Fruit fly (Drosophila melanogaster) whole organism: ENCODE measurements around the gene Osi23.

Experiments used
- CG8478 ChIP-seq: fragments of >200 bp; optimal IDR thresholded peaks from 2 replicates; lab custom pipeline; 2018; ENCODE audit warnings: inconsistent platforms
- Dll ChIP-seq: fragments of >200 bp; optimal IDR thresholded peaks from 2 replicates; lab custom pipeline; 2017
- EcR ChIP-seq, 2 experiments: fragments of >200 bp; optimal IDR thresholded peaks; 2 replicates each; lab custom pipeline; 2017; ENCODE audit warnings: missing biosample characterization in 2 of 2, missing genetic modification characterization in 2 of 2, missing genetic modification reagents in 2 of 2
- pan ChIP-seq: fragments of >200 bp; optimal IDR thresholded peaks from 2 replicates; lab custom pipeline; 2017
- psq ChIP-seq: fragments of >200 bp; optimal IDR thresholded peaks from 2 replicates; lab custom pipeline; 2017
- usp ChIP-seq: fragments of >200 bp; optimal IDR thresholded peaks from 2 replicates; lab custom pipeline; 2017; ENCODE audit warnings: missing biosample characterization, missing genetic modification characterization, mixed read lengths

Gene Osi23

DNA sequence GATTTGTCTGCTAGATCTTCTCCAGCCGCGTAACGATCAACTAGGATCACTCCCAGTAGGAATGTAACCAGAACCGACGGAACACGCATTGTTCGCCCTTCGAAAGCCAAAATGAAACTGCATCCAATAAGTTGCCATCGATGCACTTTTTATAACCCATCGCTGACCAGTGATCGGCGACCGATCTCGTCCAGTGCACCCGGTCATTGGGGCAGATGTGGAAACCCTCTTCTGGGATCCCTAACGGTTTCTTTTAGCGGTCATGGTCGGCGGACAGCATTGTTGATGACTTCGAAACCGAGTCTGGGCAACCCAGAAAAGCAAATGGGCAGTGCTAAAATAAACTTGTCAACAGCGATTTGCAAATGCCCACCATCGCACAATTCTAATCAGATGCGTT lies at the start of gene Osi23:
Gene Osi23, minus strand, starts transcription at position 101 of the 400 bp plus-strand sequence.
- TF ChIP-seq CG8478 (lab: Kevin White, UChicago): no peak
- TF ChIP-seq pan: no peak
- TF ChIP-seq psq: no peak
- TF ChIP-seq usp (GFP tag; lab: Kevin White, UChicago): no peak
- TF ChIP-seq EcR (GFP tag; optimal IDR thresholded peaks at IDR 0.05; lab: Kevin White, UChicago): no peak
- no peak for TF ChIP-seq Dll

DNA sequence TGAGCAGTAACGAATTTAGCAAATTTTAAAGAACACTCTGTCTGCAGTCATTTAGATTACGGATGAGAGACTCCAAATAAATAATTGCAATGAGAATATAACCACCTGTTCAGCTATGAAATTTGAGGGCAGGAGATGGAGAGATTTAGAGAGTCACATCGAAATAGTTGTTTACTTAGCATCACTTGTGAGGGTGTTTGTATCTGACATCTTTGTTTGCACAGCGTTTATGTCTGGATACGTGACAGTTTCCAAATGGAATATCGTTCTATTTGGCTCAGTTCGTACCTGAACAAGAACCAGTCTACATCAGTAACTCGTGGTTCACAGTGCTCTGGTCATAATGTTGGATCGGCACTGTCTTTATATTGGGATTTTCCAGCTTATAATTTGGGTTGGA lies 45.0 kb upstream of the Osi23 start, which contains the start of gene PH4alphaSG2:
Gene PH4alphaSG2, plus strand, starts transcription at position 278 of the 400 bp plus-strand sequence.
- TF ChIP-seq psq (no peak), usp (GFP tag; lab: Kevin White, UChicago) (no peak), EcR (GFP tag; optimal IDR thresholded peaks at IDR 0.05; lab: Kevin White, UChicago) (no peak), pan (no peak), CG8478 (lab: Kevin White, UChicago) (no peak), Dll (no peak)

DNA sequence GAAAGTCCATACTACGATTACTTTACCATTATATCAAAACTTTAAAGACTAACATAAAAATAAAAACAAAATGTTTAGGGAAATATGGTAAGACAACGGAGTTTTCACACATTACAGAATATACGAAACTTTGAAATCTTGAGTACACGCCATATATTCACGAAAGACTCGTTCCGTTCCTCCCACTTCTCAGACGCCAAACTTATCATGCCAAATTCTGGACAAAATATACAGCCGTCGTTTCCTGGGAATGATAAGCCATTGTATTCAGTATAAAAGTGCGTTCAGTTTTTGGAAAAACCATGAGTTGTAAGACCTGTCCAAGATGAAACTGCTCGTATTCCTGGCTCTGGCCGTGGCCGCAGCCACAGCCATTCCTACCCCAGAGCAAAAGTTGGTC lies 43.8 kb upstream of the Osi23 start, which contains the start of gene Jon99Fi:
Gene Jon99Fi, plus strand, starts transcription at position 301 of the 400 bp plus-strand sequence.
- no peak for TF ChIP-seq psq

DNA sequence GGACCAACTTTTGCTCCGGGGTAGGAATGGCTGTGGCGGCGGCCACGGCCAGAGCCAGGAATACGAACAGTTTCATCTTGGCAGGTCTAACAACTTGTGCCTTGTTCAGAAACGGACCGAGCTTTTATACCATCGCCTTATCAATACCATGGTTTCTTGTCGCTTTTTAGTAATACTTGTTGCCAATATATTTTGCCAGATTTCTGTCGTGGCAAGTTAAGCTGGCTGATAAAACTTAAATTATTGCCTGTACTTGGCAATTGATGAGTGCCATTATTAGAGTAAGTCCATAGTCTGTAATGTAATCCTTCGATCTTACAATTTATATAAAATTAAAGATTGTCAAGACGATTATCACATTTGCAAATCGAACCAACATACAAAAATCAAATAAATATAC lies 43.0 kb upstream of the Osi23 start, which contains the start of gene Jon99Fii:
Gene Jon99Fii, minus strand, starts transcription at position 101 of the 400 bp plus-strand sequence.
- TF ChIP-seq CG8478 (lab: Kevin White, UChicago): no peak
- no peak for TF ChIP-seq psq
- no peak for TF ChIP-seq Dll
- no peak for TF ChIP-seq usp (GFP tag; lab: Kevin White, UChicago)
- no peak for TF ChIP-seq EcR (GFP tag; optimal IDR thresholded peaks at IDR 0.05; lab: Kevin White, UChicago)
- TF ChIP-seq pan: no peak

DNA sequence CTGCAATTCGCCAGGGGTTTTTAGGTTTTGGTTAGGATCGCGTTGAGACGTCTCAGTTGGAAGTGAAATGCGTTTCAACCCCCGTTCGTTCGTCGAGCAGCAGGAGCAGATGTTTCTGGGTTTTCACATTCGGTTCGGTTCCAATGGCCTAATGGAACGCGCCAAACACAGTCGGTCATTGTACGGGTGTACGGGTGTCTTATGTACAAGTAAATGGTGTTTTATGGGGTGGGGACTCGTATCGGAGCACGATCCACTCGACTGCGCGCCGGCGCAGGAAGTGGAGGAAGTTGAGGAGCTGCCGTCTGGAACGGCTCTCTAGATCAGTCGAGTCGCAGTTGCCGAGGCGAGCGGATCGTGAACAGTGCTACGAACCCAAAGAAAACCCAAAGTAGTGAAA lies 31.5 kb upstream of the Osi23 start, which contains the start of gene spdo:
Gene spdo, plus strand, starts transcription at position 318 of the 400 bp plus-strand sequence.
- no peak for TF ChIP-seq CG8478 (lab: Kevin White, UChicago)
- TF ChIP-seq pan: no peak
- no peak for TF ChIP-seq psq
- no peak for TF ChIP-seq Dll
- TF ChIP-seq usp (GFP tag; lab: Kevin White, UChicago): no peak
- no peak for TF ChIP-seq EcR (GFP tag; optimal IDR thresholded peaks at IDR 0.05; lab: Kevin White, UChicago)

DNA sequence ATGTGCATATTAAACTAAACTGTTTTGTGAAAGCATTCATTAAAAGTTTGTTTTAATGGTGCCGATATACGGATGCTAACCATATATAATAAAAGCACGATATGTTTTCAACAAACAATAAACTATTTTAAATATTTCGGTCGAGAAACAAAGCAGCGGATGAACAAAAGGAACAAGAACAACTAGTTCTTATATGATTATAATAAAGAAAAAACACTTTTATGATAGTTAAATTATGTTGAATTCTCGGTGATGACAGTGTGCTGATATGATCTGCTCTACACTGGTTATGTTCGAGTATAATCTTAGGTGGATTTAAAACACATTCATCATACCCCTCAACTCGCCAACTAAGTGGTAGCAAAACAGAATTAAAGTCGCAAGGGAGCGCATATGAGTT lies 31.1 kb upstream of the Osi23 start:
- peak; percentile 19 for TF ChIP-seq pan
- TF ChIP-seq EcR (GFP tag; optimal IDR thresholded peaks at IDR 0.05; lab: Kevin White, UChicago): no peak
- no peak for TF ChIP-seq CG8478 (lab: Kevin White, UChicago)
- no peak for TF ChIP-seq Dll

DNA sequence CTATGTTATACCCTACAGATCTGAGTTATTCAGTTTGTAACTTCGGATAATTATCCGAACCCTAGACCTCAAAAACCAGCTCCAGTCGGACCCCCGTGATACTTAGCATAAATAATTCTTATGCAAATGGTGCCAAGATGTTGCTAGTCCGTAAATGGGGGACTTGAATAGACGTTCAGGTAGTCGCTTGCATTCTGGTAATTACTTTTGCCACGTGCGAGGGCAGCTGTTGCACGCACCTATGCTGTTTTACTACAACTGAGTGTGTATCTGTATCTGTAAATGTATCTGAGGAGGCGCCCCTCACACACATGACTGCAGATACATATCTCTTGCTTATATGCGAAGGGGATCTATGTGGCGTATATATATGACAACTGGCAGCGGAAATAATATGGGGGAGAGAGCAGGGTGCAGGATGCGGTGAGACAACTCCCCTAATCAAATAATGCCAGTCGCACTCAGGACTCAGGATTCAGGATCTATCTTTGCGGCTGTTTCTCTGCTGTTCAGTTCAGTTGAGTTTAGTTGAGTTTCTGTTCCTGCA lies 29.9 kb upstream of the Osi23 start:
- TF ChIP-seq pan (no peak), CG8478 (lab: Kevin White, UChicago) (no peak), usp (GFP tag; lab: Kevin White, UChicago) (no peak), EcR (GFP tag; optimal IDR thresholded peaks at IDR 0.05; lab: Kevin White, UChicago) (no peak), Dll (no peak), psq (no peak)

DNA sequence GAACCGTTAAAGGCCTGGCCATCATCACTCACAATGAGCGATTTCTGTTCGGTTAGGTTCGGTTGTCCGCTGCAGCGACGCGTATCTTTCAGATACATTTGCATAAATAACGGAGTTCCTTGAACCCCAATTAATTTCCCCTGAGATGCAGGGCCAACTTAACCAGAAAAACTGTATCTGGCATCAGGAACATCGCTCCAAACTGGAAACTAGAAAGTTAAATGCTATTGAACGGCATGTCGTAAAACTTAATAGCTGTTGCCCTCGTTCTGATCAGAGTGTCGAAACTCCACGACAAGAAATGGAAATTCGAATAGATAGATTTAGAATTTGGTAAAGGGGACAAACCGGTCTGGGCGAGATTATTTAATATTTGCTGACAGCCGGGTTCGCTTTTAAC lies 27.5 kb upstream of the Osi23 start:
- TF ChIP-seq usp (GFP tag; lab: Kevin White, UChicago): no peak
- TF ChIP-seq CG8478 (lab: Kevin White, UChicago): no peak
- no peak for TF ChIP-seq EcR (GFP tag; optimal IDR thresholded peaks at IDR 0.05; lab: Kevin White, UChicago)
- no peak for TF ChIP-seq pan
- TF ChIP-seq psq: no peak
- no peak for TF ChIP-seq Dll

DNA sequence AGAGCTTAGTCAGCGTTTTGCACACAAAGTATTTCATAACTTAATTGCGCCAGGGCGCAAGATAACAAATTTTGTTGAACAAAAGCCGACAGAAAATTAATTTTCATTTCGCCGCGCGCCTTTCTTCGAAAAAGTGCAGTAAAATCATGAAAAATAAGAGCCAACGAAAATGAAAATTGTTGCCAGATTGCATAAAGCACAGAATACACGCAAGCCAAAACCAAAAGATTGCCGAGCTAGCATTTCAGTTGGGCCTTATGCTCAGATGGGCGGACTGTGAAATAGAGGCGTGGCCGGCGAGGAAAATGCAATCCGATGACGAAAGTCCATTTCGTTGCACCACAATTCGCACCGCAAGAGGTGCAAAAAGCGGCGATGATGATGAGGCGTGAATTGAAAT lies 25.8 kb upstream of the Osi23 start:
- TF ChIP-seq EcR (GFP tag; optimal IDR thresholded peaks at IDR 0.05; lab: Kevin White, UChicago): no peak
- no peak for TF ChIP-seq Dll
- TF ChIP-seq usp (GFP tag; lab: Kevin White, UChicago): no peak
- TF ChIP-seq pan: no peak
- no peak for TF ChIP-seq psq
- TF ChIP-seq CG8478 (lab: Kevin White, UChicago): no peak

DNA sequence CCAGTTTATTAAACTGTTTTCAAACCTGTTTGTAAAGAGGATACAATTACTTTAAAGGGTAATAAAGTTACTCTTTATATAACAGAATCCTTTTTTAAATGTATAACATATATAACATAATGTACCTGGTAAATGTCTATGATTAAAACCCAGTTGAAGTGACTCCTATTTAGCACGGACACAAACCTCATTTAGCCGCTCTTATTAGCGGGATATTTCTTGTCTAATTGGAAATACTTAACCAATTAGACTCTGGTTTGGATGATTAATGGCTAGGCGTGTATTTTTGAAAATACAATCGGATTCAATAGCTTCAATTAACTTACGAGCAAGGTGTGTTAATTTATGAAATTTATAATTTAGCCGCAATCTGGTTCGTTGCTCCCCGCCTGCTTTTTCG lies 22.2 kb upstream of the Osi23 start:
- TF ChIP-seq Dll (no peak), EcR (GFP tag; optimal IDR thresholded peaks at IDR 0.05; lab: Kevin White, UChicago) (no peak), psq (no peak), usp (GFP tag; lab: Kevin White, UChicago) (no peak), pan (no peak), CG8478 (lab: Kevin White, UChicago) (no peak)

DNA sequence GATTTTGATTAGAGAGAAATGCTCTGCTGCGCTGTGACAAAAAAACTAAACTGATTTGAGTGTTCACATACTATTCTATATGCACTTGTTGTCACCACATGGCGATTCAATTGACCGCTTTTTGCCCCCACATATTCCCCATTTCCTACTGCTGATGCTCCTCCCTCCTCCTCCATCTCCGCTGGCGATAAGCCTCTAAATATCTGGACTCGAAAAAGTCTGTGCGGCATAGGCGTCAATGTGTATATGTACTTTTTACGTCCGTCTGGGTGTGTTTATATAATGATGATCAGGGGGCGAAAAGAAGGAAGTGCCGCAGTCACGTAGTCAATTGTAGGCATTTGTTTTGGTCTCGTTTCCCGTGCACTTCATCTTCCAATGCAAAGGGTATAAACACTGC lies 21.7 kb upstream of the Osi23 start:
- TF ChIP-seq Dll (no peak), psq (no peak), EcR (GFP tag; optimal IDR thresholded peaks at IDR 0.05; lab: Kevin White, UChicago) (no peak), pan (no peak), CG8478 (lab: Kevin White, UChicago) (no peak), usp (GFP tag; lab: Kevin White, UChicago) (no peak)

DNA sequence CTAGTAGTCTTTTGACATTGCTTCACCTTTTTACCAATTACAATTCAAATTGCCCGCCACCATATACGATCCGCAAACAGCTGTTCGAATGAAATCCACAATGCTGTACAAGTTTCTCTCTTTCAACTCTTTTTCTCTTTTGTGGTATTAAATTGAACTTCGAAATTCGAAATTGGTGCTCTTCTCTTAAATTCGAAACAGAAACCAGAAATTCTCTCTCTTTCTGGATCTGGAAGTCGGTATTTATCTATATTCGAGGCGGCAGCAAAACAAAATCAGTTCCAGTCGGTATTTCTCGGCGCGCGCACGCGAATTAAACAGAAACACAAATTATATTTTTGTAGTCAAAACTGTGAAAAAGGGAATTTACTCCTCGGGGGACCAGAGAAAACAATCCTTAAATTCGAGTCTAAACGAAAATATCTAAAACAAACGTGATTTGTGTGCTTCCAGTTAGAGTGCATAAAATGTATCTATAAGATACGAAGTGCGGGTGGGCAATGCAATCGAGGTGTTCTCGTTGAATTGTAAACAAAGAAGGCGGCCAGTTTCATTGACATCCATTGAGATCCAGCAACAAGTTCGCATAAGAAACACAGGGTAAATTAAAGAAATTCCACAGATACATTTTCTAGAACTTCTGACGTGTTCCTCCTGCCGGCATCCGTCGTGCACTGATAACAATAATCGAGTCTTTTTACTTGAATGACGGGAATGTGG lies 21.1 kb upstream of the Osi23 start, which contains the start of gene PH4alphaEFB:
Gene PH4alphaEFB, plus strand, starts transcription at position 276 of the 720 bp plus-strand sequence.
- TF ChIP-seq Dll (no peak), EcR (GFP tag; optimal IDR thresholded peaks at IDR 0.05; lab: Kevin White, UChicago) (no peak), pan (no peak), CG8478 (lab: Kevin White, UChicago) (no peak), usp (GFP tag; lab: Kevin White, UChicago) (no peak), psq (no peak)

DNA sequence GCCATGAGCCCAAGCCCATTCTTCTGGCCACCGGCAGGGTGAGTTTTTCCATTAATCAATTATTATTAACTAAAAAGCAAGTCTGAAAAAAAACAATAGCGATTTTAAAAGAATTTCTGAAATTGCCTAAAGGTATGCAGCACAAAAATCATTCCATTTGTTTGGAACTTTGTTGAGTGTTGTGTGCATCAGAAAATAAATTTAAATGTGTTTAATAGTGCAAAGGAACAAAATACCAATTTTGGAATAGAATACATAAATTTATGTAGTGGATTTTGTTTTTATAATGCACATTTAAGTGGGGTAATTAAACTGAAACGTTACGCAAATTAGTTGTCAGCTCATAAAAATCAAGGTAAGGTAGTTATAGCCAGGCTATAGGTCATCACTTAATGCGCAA lies 19.4 kb upstream of the Osi23 start:
- TF ChIP-seq CG8478 (lab: Kevin White, UChicago) (no peak), usp (GFP tag; lab: Kevin White, UChicago) (no peak), Dll (no peak), pan (no peak), psq (no peak), EcR (GFP tag; optimal IDR thresholded peaks at IDR 0.05; lab: Kevin White, UChicago) (no peak)
